Worm (Caenorhabditis elegans) whole organism, early embryonic: ENCODE measurements around the gene C06C3.3.

Experiments
- F13C5.2 ChIP-seq: sonication (generic microtip); optimal IDR thresholded peaks from 2 replicates; lab custom pipeline; 2017; ENCODE audit warnings: mild to moderate bottlenecking, missing genetic modification characterization, inconsistent platforms, missing compliant biosample characterization
- aly-1 ChIP-seq: sonication (generic microtip); optimal IDR thresholded peaks from 2 replicates; lab custom pipeline; 2016; ENCODE audit warnings: missing genetic modification characterization, missing compliant biosample characterization
- ama-1 ChIP-seq: fragments of 150-350 bp; optimal IDR thresholded peaks from 2 replicates; lab custom pipeline; 2014
- ceh-13 ChIP-seq: fragments of 200-800 bp; sonication (Bioruptor generic); optimal IDR thresholded peaks from 2 replicates; lab custom pipeline; 2018; ENCODE audit warnings: mild to moderate bottlenecking, missing genetic modification characterization, missing compliant biosample characterization
- ceh-36 ChIP-seq: sonication (generic microtip); optimal IDR thresholded peaks from 2 replicates; lab custom pipeline; 2016; ENCODE audit warnings: missing genetic modification characterization, inconsistent platforms, missing compliant biosample characterization
- flt-1 ChIP-seq: fragments of 200-800 bp; sonication (Bioruptor generic); IDR thresholded peaks from 2 replicates; pipeline ENCODE4 v1.3.6; 2022; ENCODE audit warnings: missing genetic modification characterization, missing compliant biosample characterization
- hmbx-1 ChIP-seq: sonication (generic microtip); optimal IDR thresholded peaks from 2 replicates; lab custom pipeline; 2016; ENCODE audit warnings: mild to moderate bottlenecking, missing genetic modification characterization, missing compliant biosample characterization
- hmg-4 ChIP-seq: fragments of 200-800 bp; sonication (Bioruptor generic); optimal IDR thresholded peaks from 2 replicates; lab custom pipeline; 2018; ENCODE audit warnings: mild to moderate bottlenecking, missing genetic modification characterization, missing compliant biosample characterization
- hnd-1 ChIP-seq: sonication (generic microtip); optimal IDR thresholded peaks from 2 replicates; lab custom pipeline; 2016; ENCODE audit warnings: missing genetic modification characterization, missing compliant biosample characterization
- sea-1 ChIP-seq: fragments of 200-800 bp; sonication (Bioruptor generic); conservative IDR thresholded peaks from 2 replicates; pipeline ENCODE4 v1.3.6; 2022; ENCODE audit warnings: missing genetic modification characterization, missing compliant biosample characterization
- tbx-37 ChIP-seq: fragments of 200-800 bp; sonication (Bioruptor generic); conservative IDR thresholded peaks from 2 replicates; pipeline ENCODE4 v1.3.6; 2022; ENCODE audit warnings: missing genetic modification reagents, missing genetic modification characterization, missing compliant biosample characterization
- tra-4 ChIP-seq: sonication (generic microtip); optimal IDR thresholded peaks from 2 replicates; lab custom pipeline; 2017; ENCODE audit warnings: missing genetic modification characterization, missing compliant biosample characterization

DNA sequence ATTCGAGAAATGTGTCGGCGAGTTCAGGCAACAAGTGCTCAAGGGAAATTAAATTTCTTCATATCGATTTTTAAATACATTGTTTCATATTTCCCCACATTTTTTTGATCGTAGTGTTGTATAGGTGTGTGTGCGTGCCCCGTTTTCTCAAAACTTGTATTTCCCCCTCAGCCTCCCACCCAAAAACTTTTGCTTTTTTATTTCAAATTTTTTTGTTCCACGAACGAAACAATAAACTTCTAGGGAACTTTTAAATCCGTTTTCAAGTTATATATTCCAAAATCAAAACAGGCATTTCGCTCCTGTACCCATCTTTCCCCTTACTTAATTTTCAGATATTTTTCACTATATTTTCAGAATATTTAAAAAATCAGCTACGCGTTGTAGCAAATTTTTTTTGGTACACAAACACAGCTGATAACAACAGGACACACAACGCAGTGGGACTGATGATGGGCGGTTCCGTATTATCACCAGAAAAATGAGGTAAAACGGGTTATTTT is 45.8 kb upstream of the C06C3.3 start, which contains the start of the genes M176.4 and M176.16:
- TF ChIP-seq ama-1 (lab: Kevin White, UChicago), result no peak
- TF ChIP-seq tbx-37 (GFP tag; lab: Robert Waterston, UW), result no peak
- TF ChIP-seq hmbx-1 (tag; lab: Kevin White, UChicago), result no peak
- TF ChIP-seq aly-1 (tag; lab: Kevin White, UChicago), result no peak
- no peak for TF ChIP-seq F13C5.2 (tag; lab: Kevin White, UChicago)
- TF ChIP-seq ceh-36 (tag; lab: Kevin White, UChicago), result no peak
- no peak for TF ChIP-seq hnd-1
- TF ChIP-seq sea-1 (GFP tag; lab: Robert Waterston, UW), result no peak
- no peak for TF ChIP-seq hmg-4
- no peak for TF ChIP-seq tra-4 (tag; lab: Kevin White, UChicago)
- TF ChIP-seq flt-1 (GFP tag; lab: Robert Waterston, UW), result no peak
- TF ChIP-seq ceh-13 (GFP tag; lab: Kevin White, UChicago), result no peak
